Fruit fly (Drosophila melanogaster) whole organism, wandering third instar larva: Measurements from ENCODE around the gene CG5645.

Experiments used
- Abd-B ChIP-seq: fragments of >200 bp; optimal IDR thresholded peaks from 2 replicates; lab custom pipeline; 2017; ENCODE audit warnings: missing biosample characterization, missing genetic modification characterization
- CG32264 ChIP-seq: fragments of 200-800 bp; sonication (Bioruptor generic); optimal IDR thresholded peaks from 2 replicates; lab custom pipeline; 2016; ENCODE audit warnings: missing biosample characterization, missing genetic modification characterization
- CG9705 ChIP-seq: fragments of 200-800 bp; sonication (Bioruptor generic); optimal IDR thresholded peaks from 2 replicates; lab custom pipeline; 2018; ENCODE audit warnings: missing biosample characterization, mild to moderate bottlenecking, missing genetic modification characterization
- Dfd ChIP-seq: fragments of >200 bp; optimal IDR thresholded peaks from 2 replicates; lab custom pipeline; 2017; ENCODE audit warnings: missing biosample characterization, missing genetic modification characterization
- Dif ChIP-seq: fragments of 200-275, 200-300 bp; sonication (Bioruptor generic); optimal IDR thresholded peaks from 2 replicates; lab custom pipeline; 2018; ENCODE audit warnings: missing biosample characterization, missing genetic modification characterization; ENCODE audit not compliant: partially characterized antibody
- GATAd ChIP-seq: sonication (Bioruptor generic); optimal IDR thresholded peaks from 2 replicates; lab custom pipeline; 2016; ENCODE audit warnings: missing biosample characterization, missing genetic modification characterization
- HLH106 ChIP-seq: fragments of 200-800 bp; optimal IDR thresholded peaks from 3 replicates; lab custom pipeline; 2019; ENCODE audit warnings: missing biosample characterization, mild to moderate bottlenecking, missing genetic modification characterization, moderate library complexity
- Hnf4 ChIP-seq: fragments of 200-800 bp; sonication (Bioruptor generic); optimal IDR thresholded peaks from 2 replicates; lab custom pipeline; 2016; ENCODE audit warnings: missing biosample characterization, mild to moderate bottlenecking, missing genetic modification characterization
- Hr78 ChIP-seq: fragments of >200 bp; optimal IDR thresholded peaks from 2 replicates; lab custom pipeline; 2017; ENCODE audit warnings: missing biosample characterization, missing genetic modification characterization
- Hr83 ChIP-seq: fragments of 200-300 bp; sonication (Bioruptor generic); optimal IDR thresholded peaks from 2 replicates; lab custom pipeline; 2016; ENCODE audit warnings: missing biosample characterization, mild to moderate bottlenecking, missing genetic modification characterization, moderate library complexity; ENCODE audit not compliant: poor library complexity, severe bottlenecking
- Jra ChIP-seq: sonication (Bioruptor generic); optimal IDR thresholded peaks from 2 replicates; lab custom pipeline; 2016; ENCODE audit warnings: missing biosample characterization, missing genetic modification characterization
- Mio ChIP-seq: sonication (Bioruptor generic); optimal IDR thresholded peaks from 2 replicates; lab custom pipeline; 2016; ENCODE audit warnings: missing biosample characterization, missing genetic modification characterization
- Myc ChIP-seq: fragments of >200 bp; optimal IDR thresholded peaks from 2 replicates; lab custom pipeline; 2017
- OdsH ChIP-seq: fragments of 200-800 bp; sonication (Bioruptor generic); optimal IDR thresholded peaks from 2 replicates; lab custom pipeline; 2016; ENCODE audit warnings: missing biosample characterization, mild to moderate bottlenecking, missing genetic modification characterization
- Rel ChIP-seq, 2 experiments: fragments of 200-800 bp; sonication (Bioruptor generic) in 1 of 2; optimal IDR thresholded peaks; 2 replicates in 1 of 2; 3 replicates in 1 of 2; lab custom pipeline; 2016 to 2019; ENCODE audit warnings: mild to moderate bottlenecking in 2 of 2, missing biosample characterization in 2 of 2, missing genetic modification characterization in 2 of 2, moderate library complexity in 1 of 2
- Sp1 ChIP-seq: fragments of 200-800 bp; sonication (Bioruptor generic); optimal IDR thresholded peaks from 3 replicates; lab custom pipeline; 2019; ENCODE audit warnings: missing biosample characterization, mild to moderate bottlenecking, missing genetic modification characterization, moderate library complexity
- Vsx2 ChIP-seq: fragments of 200-300, 225-300 bp; sonication (Bioruptor generic); optimal IDR thresholded peaks from 2 replicates; lab custom pipeline; 2018; ENCODE audit warnings: missing biosample characterization, missing genetic modification characterization; ENCODE audit not compliant: partially characterized antibody
- br ChIP-seq: fragments of 200-800 bp; sonication (Bioruptor generic); optimal IDR thresholded peaks from 2 replicates; lab custom pipeline; 2016; ENCODE audit warnings: missing biosample characterization, missing genetic modification characterization
- brk ChIP-seq: fragments of 200-800 bp; sonication (Bioruptor generic); optimal IDR thresholded peaks from 2 replicates; lab custom pipeline; 2016; ENCODE audit warnings: missing biosample characterization, mild to moderate bottlenecking, missing genetic modification characterization
- dl ChIP-seq, 2 experiments: fragments of 175-275, 200-275 bp in 1 of 2; fragments of 200-275 bp in 1 of 2; sonication (Bioruptor generic); optimal IDR thresholded peaks; lab custom pipeline; 2018; ENCODE audit warnings: mild to moderate bottlenecking in 2 of 2, missing biosample characterization in 2 of 2, missing genetic modification characterization in 2 of 2, moderate library complexity in 2 of 2; ENCODE audit not compliant: partially characterized antibody in 2 of 2, insufficient read depth in 1 of 2
- dmrt93B ChIP-seq: fragments of 200-800 bp; sonication (Bioruptor generic); optimal IDR thresholded peaks from 2 replicates; lab custom pipeline; 2018; ENCODE audit warnings: missing biosample characterization, mild to moderate bottlenecking, missing genetic modification characterization
- dsf ChIP-seq: sonication (Bioruptor generic); optimal IDR thresholded peaks from 2 replicates; lab custom pipeline; 2016; ENCODE audit warnings: missing biosample characterization, missing genetic modification characterization, borderline replicate concordance
- ey ChIP-seq: fragments of 200-800 bp; sonication (Bioruptor generic); optimal IDR thresholded peaks from 2 replicates; lab custom pipeline; 2016; ENCODE audit warnings: missing biosample characterization, missing genetic modification characterization
- foxo ChIP-seq, 2 experiments: fragments of 200-800 bp; sonication (Bioruptor generic); optimal IDR thresholded peaks; 2 replicates in 1 of 2; 3 replicates in 1 of 2; lab custom pipeline; 2016 to 2017; ENCODE audit warnings: missing biosample characterization in 2 of 2, missing genetic modification characterization in 2 of 2
- h ChIP-seq: fragments of 200-800 bp; sonication (Bioruptor generic); optimal IDR thresholded peaks from 3 replicates; lab custom pipeline; 2016; ENCODE audit warnings: missing biosample characterization, mild to moderate bottlenecking, missing genetic modification characterization
- jim ChIP-seq: fragments of 175-275, 200-325 bp; sonication (Bioruptor generic); optimal IDR thresholded peaks from 2 replicates; lab custom pipeline; 2016; ENCODE audit warnings: missing biosample characterization, mild to moderate bottlenecking, missing genetic modification characterization
- pan ChIP-seq: fragments of >200 bp; optimal IDR thresholded peaks from 2 replicates; lab custom pipeline; 2017
- psq ChIP-seq: fragments of 200-800 bp; sonication (Bioruptor generic); optimal IDR thresholded peaks from 3 replicates; lab custom pipeline; 2017; ENCODE audit warnings: missing biosample characterization, mild to moderate bottlenecking, missing genetic modification characterization, moderate library complexity
- rgr ChIP-seq: fragments of 200-800 bp; sonication (Bioruptor generic); optimal IDR thresholded peaks from 3 replicates; lab custom pipeline; 2016; ENCODE audit warnings: missing biosample characterization, mild to moderate bottlenecking, missing genetic modification characterization
- sage ChIP-seq: fragments of 200-800 bp; sonication (Bioruptor generic); optimal IDR thresholded peaks from 2 replicates; lab custom pipeline; 2016; ENCODE audit warnings: missing biosample characterization, mild to moderate bottlenecking, missing genetic modification characterization
- usp ChIP-seq: fragments of >200 bp; optimal IDR thresholded peaks from 2 replicates; lab custom pipeline; 2017; ENCODE audit warnings: missing biosample characterization, missing genetic modification characterization
- woc ChIP-seq: sonication (Bioruptor generic); optimal IDR thresholded peaks from 2 replicates; lab custom pipeline; 2016; ENCODE audit warnings: missing biosample characterization, mild to moderate bottlenecking, missing genetic modification characterization

The CG5645 gene

dm6 chr3L:12109045-12109632 is 27.4 kb downstream of the CG5645 start:
- TF ChIP-seq Dif (no peak), Jra (no peak), Sp1 (GFP tag; lab: Kevin White, UChicago) (no peak), Rel (GFP tag; optimal IDR thresholded peaks at IDR 0.05; lab: Kevin White, UChicago) (no peak), Rel (tag; optimal IDR thresholded peaks at IDR 0.05; lab: Kevin White, UChicago) (no peak), CG32264 (GFP tag; lab: Kevin White, UChicago) (no peak), HLH106 (no peak), Hr78 (GFP tag; lab: Kevin White, UChicago) (no peak), OdsH (GFP tag; lab: Kevin White, UChicago) (no peak), Hnf4 (no peak), sage (GFP tag; lab: Kevin White, UChicago) (no peak), Mio (no peak), h (GFP tag; lab: Kevin White, UChicago) (no peak), brk (GFP tag; lab: Kevin White, UChicago) (no peak), dmrt93B (GFP tag; lab: Kevin White, UChicago) (no peak), br (GFP tag; lab: Kevin White, UChicago) (no peak), Abd-B (GFP tag; lab: Kevin White, UChicago) (no peak), Dfd (GFP tag; lab: Kevin White, UChicago) (no peak), Vsx2 (GFP tag; lab: Kevin White, UChicago) (no peak), dsf (GFP tag; lab: Kevin White, UChicago) (no peak), usp (GFP tag; lab: Kevin White, UChicago) (no peak)
- TF ChIP-seq, all 38 proteins: peak for 0

- TF ChIP-seq GATAd (GFP tag; lab: Kevin White, UChicago) (no peak), Myc (lab: Kevin White, UChicago) (no peak), usp (GFP tag; lab: Kevin White, UChicago) (no peak), CG9705 (GFP tag; lab: Kevin White, UChicago) (no peak), woc (GFP tag; lab: Kevin White, UChicago) (no peak), CG32264 (GFP tag; lab: Kevin White, UChicago) (no peak), psq (no peak), br (GFP tag; lab: Kevin White, UChicago) (no peak), HLH106 (no peak), pan (lab: Kevin White, UChicago) (no peak), h (GFP tag; lab: Kevin White, UChicago) (no peak), Hr78 (GFP tag; lab: Kevin White, UChicago) (no peak), Dif (no peak), Dfd (GFP tag; lab: Kevin White, UChicago) (no peak), dmrt93B (GFP tag; lab: Kevin White, UChicago) (no peak), Sp1 (GFP tag; lab: Kevin White, UChicago) (no peak), dsf (GFP tag; lab: Kevin White, UChicago) (no peak), Hr83 (no peak), sage (GFP tag; lab: Kevin White, UChicago) (no peak)
- TF ChIP-seq, all 38 proteins: peak for 0
Observed at dm6 chr3L:12108515-12108914, 28.0 kb downstream of the CG5645 start.

dm6 chr3L:12107378-12107777 is 29.1 kb downstream of the CG5645 start:
- TF ChIP-seq Myc (lab: Kevin White, UChicago) = no peak
- no peak for TF ChIP-seq ey
- TF ChIP-seq foxo (GFP tag; optimal IDR thresholded peaks at IDR 0.05; lab: Kevin White, UChicago) = no peak
- TF ChIP-seq Abd-B (GFP tag; lab: Kevin White, UChicago) = no peak
- no peak for TF ChIP-seq sage (GFP tag; lab: Kevin White, UChicago)
- no peak for TF ChIP-seq br (GFP tag; lab: Kevin White, UChicago)
- no peak for TF ChIP-seq jim (GFP tag; lab: Kevin White, UChicago)
- TF ChIP-seq dl (GFP tag; optimal IDR thresholded peaks at IDR 0.05; lab: Kevin White, UChicago; ENCODE audit: insufficient read depth in 1 of 2, partially characterized antibody in 2 of 2) = no peak
- TF ChIP-seq pan (lab: Kevin White, UChicago) = no peak
- no peak for TF ChIP-seq Hr83
- no peak for TF ChIP-seq CG9705 (GFP tag; lab: Kevin White, UChicago)
- TF ChIP-seq rgr = no peak
- no peak for TF ChIP-seq Hnf4
- no peak for TF ChIP-seq Sp1 (GFP tag; lab: Kevin White, UChicago)
